Worm (Caenorhabditis elegans) whole organism, L2 larva: ENCODE measurements around the gene ZK228.1.

Experiments used
- C34F6.9 ChIP-seq: fragments of 150-350 bp; optimal IDR thresholded peaks from 2 replicates; lab custom pipeline; 2014; ENCODE audit warnings: missing biosample characterization, missing genetic modification characterization
- ZK546.5 ChIP-seq: sonication (generic microtip); optimal IDR thresholded peaks from 2 replicates; lab custom pipeline; 2017; ENCODE audit warnings: missing biosample characterization, missing genetic modification characterization
- alr-1 ChIP-seq: fragments of 150-350 bp; optimal IDR thresholded peaks from 2 replicates; lab custom pipeline; 2014; ENCODE audit warnings: missing biosample characterization, missing genetic modification characterization
- ceh-16 ChIP-seq: fragments of 150-350 bp; optimal IDR thresholded peaks from 2 replicates; lab custom pipeline; 2014; ENCODE audit warnings: missing biosample characterization, missing genetic modification characterization
- crh-2 ChIP-seq: sonication (generic microtip); optimal IDR thresholded peaks from 2 replicates; lab custom pipeline; 2017; ENCODE audit warnings: missing biosample characterization, missing genetic modification characterization
- dmd-4 ChIP-seq: sonication (generic microtip); optimal IDR thresholded peaks from 2 replicates; lab custom pipeline; 2017; ENCODE audit warnings: missing biosample characterization, missing genetic modification characterization
- egl-27 ChIP-seq: sonication (generic microtip); optimal IDR thresholded peaks from 3 replicates; lab custom pipeline; 2017; ENCODE audit warnings: missing biosample characterization, missing genetic modification reagents, missing genetic modification characterization
- elt-1 ChIP-seq: fragments of 150-350 bp; optimal IDR thresholded peaks from 2 replicates; lab custom pipeline; 2014; ENCODE audit warnings: missing biosample characterization, missing genetic modification characterization
- fos-1 ChIP-seq: fragments of 150-350 bp; optimal IDR thresholded peaks from 2 replicates; lab custom pipeline; 2014; ENCODE audit warnings: missing biosample characterization, missing genetic modification characterization
- gmeb-1 ChIP-seq: fragments of 150-350 bp; optimal IDR thresholded peaks from 2 replicates; lab custom pipeline; 2014; ENCODE audit warnings: missing biosample characterization, missing genetic modification characterization
- lin-11 ChIP-seq: fragments of 150-350 bp; sonication (generic microtip); optimal IDR thresholded peaks from 2 replicates; lab custom pipeline; 2014; ENCODE audit warnings: missing biosample characterization, missing genetic modification characterization, inconsistent platforms, mixed read lengths
- lin-13 ChIP-seq: fragments of 150-350 bp; optimal IDR thresholded peaks from 2 replicates; lab custom pipeline; 2014; ENCODE audit warnings: missing biosample characterization, missing genetic modification reagents, missing genetic modification characterization
- lin-39 ChIP-seq: fragments of 150-350 bp; optimal IDR thresholded peaks from 2 replicates; lab custom pipeline; 2014; ENCODE audit warnings: missing biosample characterization, missing genetic modification reagents, missing genetic modification characterization
- mab-5 ChIP-seq: fragments of 150-350 bp; optimal IDR thresholded peaks from 2 replicates; lab custom pipeline; 2014; ENCODE audit warnings: missing biosample characterization, missing genetic modification characterization
- mdl-1 ChIP-seq, 2 experiments: fragments of 150-350 bp in 1 of 2; sonication (generic microtip) in 1 of 2; optimal IDR thresholded peaks; 2 replicates each; lab custom pipeline; 2017; ENCODE audit warnings: missing biosample characterization in 2 of 2, missing genetic modification characterization in 2 of 2
- nhr-11 ChIP-seq: fragments of 150-350 bp; optimal IDR thresholded peaks from 2 replicates; lab custom pipeline; 2014; ENCODE audit warnings: missing biosample characterization, missing genetic modification characterization
- nhr-12 ChIP-seq: fragments of 150-350 bp; optimal IDR thresholded peaks from 2 replicates; lab custom pipeline; 2014; ENCODE audit warnings: missing biosample characterization, missing genetic modification characterization
- nhr-129 ChIP-seq: fragments of 150-350 bp; optimal IDR thresholded peaks from 2 replicates; lab custom pipeline; 2014; ENCODE audit warnings: missing biosample characterization, missing genetic modification characterization
- nhr-21 ChIP-seq: fragments of 150-350 bp; optimal IDR thresholded peaks from 2 replicates; lab custom pipeline; 2014; ENCODE audit warnings: missing biosample characterization, missing genetic modification characterization
- nhr-23 ChIP-seq: fragments of 150-350 bp; optimal IDR thresholded peaks from 2 replicates; lab custom pipeline; 2014; ENCODE audit warnings: missing biosample characterization, missing genetic modification reagents, missing genetic modification characterization
- nhr-25 ChIP-seq: fragments of 150-350 bp; sonication (generic microtip); optimal IDR thresholded peaks from 3 replicates; lab custom pipeline; 2014; ENCODE audit warnings: missing biosample characterization, missing genetic modification characterization
- nhr-6 ChIP-seq: fragments of 150-350 bp; optimal IDR thresholded peaks from 2 replicates; lab custom pipeline; 2014; ENCODE audit warnings: missing biosample characterization, missing genetic modification characterization
- nhr-77 ChIP-seq: fragments of 150-350 bp; optimal IDR thresholded peaks from 2 replicates; lab custom pipeline; 2014; ENCODE audit warnings: missing biosample characterization, missing genetic modification characterization
- peb-1 ChIP-seq: fragments of 150-350 bp; optimal IDR thresholded peaks from 2 replicates; lab custom pipeline; 2014; ENCODE audit warnings: missing biosample characterization, missing genetic modification characterization
- sem-4 ChIP-seq: fragments of 150-350 bp; optimal IDR thresholded peaks from 2 replicates; lab custom pipeline; 2014; ENCODE audit warnings: missing biosample characterization, missing genetic modification reagents, missing genetic modification characterization
- skn-1 ChIP-seq: sonication (generic microtip); optimal IDR thresholded peaks from 2 replicates; lab custom pipeline; 2017; ENCODE audit warnings: missing biosample characterization, missing genetic modification characterization
- sma-3 ChIP-seq: sonication (generic microtip); optimal IDR thresholded peaks from 2 replicates; lab custom pipeline; 2016; ENCODE audit warnings: missing genetic modification reagents, missing genetic modification characterization, missing compliant biosample characterization
- sma-9 ChIP-seq, 2 experiments: fragments of 150-350 bp in 1 of 2; sonication (generic microtip) in 1 of 2; optimal IDR thresholded peaks; 2 replicates each; lab custom pipeline; 2014 to 2016; ENCODE audit warnings: missing genetic modification characterization in 2 of 2, mild to moderate bottlenecking in 1 of 2, missing biosample characterization in 1 of 2, missing compliant biosample characterization in 1 of 2, missing genetic modification reagents in 1 of 2, moderate library complexity in 1 of 2
- snpc-4 ChIP-seq: fragments of 150-350 bp; optimal IDR thresholded peaks from 2 replicates; lab custom pipeline; 2014; ENCODE audit warnings: missing biosample characterization, missing genetic modification characterization
- unc-39 ChIP-seq: fragments of 150-350 bp; optimal IDR thresholded peaks from 2 replicates; lab custom pipeline; 2014; ENCODE audit warnings: missing biosample characterization, missing genetic modification characterization
- unc-55 ChIP-seq: fragments of 150-350 bp; sonication (generic microtip); optimal IDR thresholded peaks from 3 replicates; lab custom pipeline; 2014; ENCODE audit warnings: missing biosample characterization, missing genetic modification reagents, missing genetic modification characterization
- unc-62 ChIP-seq: fragments of 150-350 bp; optimal IDR thresholded peaks from 2 replicates; lab custom pipeline; 2014; ENCODE audit warnings: missing biosample characterization, missing genetic modification reagents, missing genetic modification characterization
- zag-1 ChIP-seq: fragments of 150-350 bp; optimal IDR thresholded peaks from 2 replicates; lab custom pipeline; 2014; ENCODE audit warnings: missing biosample characterization, missing genetic modification characterization
- ztf-11 ChIP-seq: sonication (generic microtip); optimal IDR thresholded peaks from 2 replicates; lab custom pipeline; 2017; ENCODE audit warnings: missing biosample characterization, missing genetic modification characterization
- ztf-4 ChIP-seq: fragments of 150-350 bp; optimal IDR thresholded peaks from 2 replicates; lab custom pipeline; 2014; ENCODE audit warnings: missing biosample characterization, missing genetic modification characterization

ZK228.1 gene

DNA sequence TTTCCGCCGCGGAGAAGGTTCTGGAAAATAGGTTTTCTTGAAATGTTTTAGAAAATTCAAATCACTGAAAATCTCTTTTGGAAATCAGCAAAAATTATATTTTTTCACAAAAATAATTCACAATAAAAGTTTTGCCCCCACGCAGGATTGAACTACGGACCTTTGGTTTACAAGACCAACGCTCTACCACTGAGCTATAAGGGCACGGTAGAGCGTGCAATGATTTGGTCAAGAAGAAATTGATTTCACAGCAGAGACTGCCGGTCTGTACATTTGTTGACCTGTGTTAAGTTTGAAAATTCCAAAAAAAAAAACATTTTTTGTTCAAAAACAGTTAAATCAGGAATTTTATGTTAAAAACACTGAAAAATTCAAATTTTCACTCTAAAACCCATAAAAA is 31.9 kb upstream of the ZK228.1 start:
- no peak for TF ChIP-seq crh-2 (tag; lab: Kevin White, UChicago)
- TF ChIP-seq skn-1 (tag; lab: Kevin White, UChicago): no peak
- peak; percentile 1 for TF ChIP-seq fos-1 (tag; lab: Kevin White, UChicago)

- TF ChIP-seq ceh-16 (no peak), unc-39 (tag; lab: Kevin White, UChicago) (no peak), mdl-1 (tag; optimal IDR thresholded peaks at IDR 0.05; lab: Kevin White, UChicago) (no peak), lin-39 (tag; lab: Kevin White, UChicago) (no peak), lin-11 (no peak), egl-27 (tag; lab: Kevin White, UChicago) (no peak), ZK546.5 (tag; lab: Kevin White, UChicago) (no peak), unc-62 (no peak), gmeb-1 (tag; lab: Kevin White, UChicago) (no peak), ztf-11 (no peak), lin-13 (GFP tag; lab: Kevin White, UChicago) (no peak), dmd-4 (tag; lab: Kevin White, UChicago) (no peak), nhr-77 (no peak), ztf-4 (tag; lab: Kevin White, UChicago) (no peak), unc-55 (GFP tag; lab: Kevin White, UChicago) (no peak), nhr-129 (tag; lab: Kevin White, UChicago) (no peak)
Measured at ce11 chrV:18412887-18413286, 31.3 kb upstream of the ZK228.1 start, which contains the start of gene ZK262.2. Gene ZK262.2 (minus strand): TSS chrV:18412987.

DNA sequence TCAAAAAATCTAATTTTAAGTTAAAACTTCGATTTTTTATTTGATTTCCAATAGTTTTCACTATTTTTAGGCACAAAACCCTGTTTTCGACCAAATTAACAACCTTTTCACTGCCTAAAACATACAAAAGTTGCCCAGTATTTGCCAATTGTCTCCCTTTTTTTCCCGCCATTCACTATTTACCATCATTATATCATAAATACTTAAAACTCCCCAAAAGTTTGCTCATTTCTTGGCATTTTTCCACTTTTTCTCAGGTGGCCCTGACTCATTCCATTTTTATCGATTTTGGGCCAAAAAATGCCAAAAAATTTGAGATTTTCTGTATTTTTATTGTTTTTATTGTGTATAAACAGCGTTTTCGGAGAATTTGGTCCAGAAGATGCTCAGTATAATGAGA is 30.2 kb upstream of the ZK228.1 start, which contains the start of gene txt-8:
TSS of gene txt-8 (plus strand) at position 301 of the 400 bp plus-strand sequence.
- TF ChIP-seq elt-1 (tag; lab: Kevin White, UChicago) (no peak), nhr-23 (tag; lab: Kevin White, UChicago) (no peak)

- TF ChIP-seq mab-5 (tag; lab: Kevin White, UChicago) (no peak), gmeb-1 (tag; lab: Kevin White, UChicago) (no peak), nhr-11 (tag; lab: Kevin White, UChicago) (no peak), nhr-21 (no peak), sma-9 (GFP tag; optimal IDR thresholded peaks at IDR 0.05; lab: Kevin White, UChicago) (no peak), sma-9 (tag; optimal IDR thresholded peaks at IDR 0.05; lab: Kevin White, UChicago) (no peak), nhr-6 (tag; lab: Kevin White, UChicago) (no peak), C34F6.9 (tag; lab: Kevin White, UChicago) (no peak), zag-1 (no peak), lin-13 (GFP tag; lab: Kevin White, UChicago) (no peak), nhr-12 (no peak), skn-1 (tag; lab: Kevin White, UChicago) (no peak), ztf-11 (no peak)
Measured at ce11 chrV:18420797-18421196, 23.4 kb upstream of the ZK228.1 start, which contains the start of gene srj-26. Gene srj-26 (plus strand): TSS chrV:18421097.

DNA sequence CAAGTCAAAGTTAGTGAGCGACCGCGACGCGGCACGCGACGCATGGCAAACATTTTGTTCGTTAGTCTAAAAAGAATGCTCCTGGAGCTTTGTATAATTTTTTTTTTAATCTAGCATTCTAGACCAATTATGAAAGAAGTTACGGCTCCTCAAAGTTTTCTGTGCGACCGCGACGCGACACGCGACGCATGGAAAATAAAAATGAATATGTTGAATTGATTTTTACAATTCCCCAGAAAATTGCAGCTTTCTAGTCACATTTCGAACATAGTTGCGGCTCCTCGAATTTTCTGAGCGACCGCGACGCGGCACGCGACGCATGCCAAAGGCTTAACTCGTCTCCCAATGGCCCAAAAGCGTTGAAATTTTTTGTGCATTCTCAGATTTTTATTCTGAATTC is 19.7 kb upstream of the ZK228.1 start, which contains the start of gene ZK262.4:
TSS of gene ZK262.4 (minus strand) at position 101 of the 400 bp plus-strand sequence.
- no peak for TF ChIP-seq sem-4
- TF ChIP-seq elt-1 (tag; lab: Kevin White, UChicago): no peak
- no peak for TF ChIP-seq peb-1 (tag; lab: Kevin White, UChicago)
- no peak for TF ChIP-seq ztf-4 (tag; lab: Kevin White, UChicago)
- no peak for TF ChIP-seq lin-13 (GFP tag; lab: Kevin White, UChicago)

- TF ChIP-seq nhr-25 (tag; lab: Kevin White, UChicago) (no peak), sma-3 (GFP tag; lab: Kevin White, UChicago) (no peak), peb-1 (tag; lab: Kevin White, UChicago) (no peak), nhr-6 (tag; lab: Kevin White, UChicago) (no peak), ZK546.5 (tag; lab: Kevin White, UChicago) (no peak), nhr-77 (no peak), lin-39 (tag; lab: Kevin White, UChicago) (no peak), mdl-1 (tag; optimal IDR thresholded peaks at IDR 0.05; lab: Kevin White, UChicago) (no peak), alr-1 (tag; lab: Kevin White, UChicago) (no peak), sma-9 (GFP tag; optimal IDR thresholded peaks at IDR 0.05; lab: Kevin White, UChicago) (no peak), sma-9 (tag; optimal IDR thresholded peaks at IDR 0.05; lab: Kevin White, UChicago) (no peak), C34F6.9 (tag; lab: Kevin White, UChicago) (no peak), snpc-4 (no peak), ceh-16 (no peak)
Measured at ce11 chrV:18425544-18425943, 18.7 kb upstream of the ZK228.1 start, which contains the start of gene ZK262.19. Gene ZK262.19 (minus strand): TSS chrV:18425644.
